Fruit fly (Drosophila melanogaster): ENCODE measurements around the gene CG1271.

The CG1271 gene

DNA sequence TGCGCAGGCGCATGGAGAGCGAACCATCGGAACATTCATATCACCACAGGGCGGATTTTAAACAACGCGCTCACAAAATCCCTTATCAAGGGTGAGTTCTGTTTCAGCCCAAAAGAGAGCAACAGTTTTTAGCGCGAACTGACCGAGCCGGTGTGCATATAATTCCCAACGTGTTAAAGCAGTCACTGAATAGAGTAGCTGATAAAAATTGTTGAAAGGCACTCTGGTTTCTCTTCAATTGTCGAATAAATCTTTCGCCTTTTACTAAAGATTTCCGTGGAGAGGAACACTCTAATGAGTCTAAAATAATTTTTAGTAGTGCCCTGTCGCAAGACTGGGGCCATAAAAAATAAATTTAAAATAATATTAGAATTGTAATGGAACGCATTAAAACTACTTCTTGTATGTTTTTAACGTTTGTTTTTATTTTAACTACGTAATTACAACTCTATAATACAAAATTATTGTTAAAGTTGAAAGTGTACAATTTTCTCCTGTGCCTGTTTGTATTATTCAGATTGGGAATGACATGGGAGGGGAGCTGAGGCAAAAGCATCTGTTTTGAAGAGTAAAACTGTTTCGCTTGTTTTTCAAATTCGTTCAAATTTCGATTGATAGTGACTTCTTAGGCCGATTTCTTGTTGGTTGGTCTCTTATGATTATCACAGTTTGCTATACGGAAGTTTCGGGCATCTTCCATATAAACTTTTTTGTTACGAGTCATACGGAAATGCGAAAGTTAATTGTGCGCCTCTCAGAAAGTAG is 38.4 kb downstream of the CG1271 start (continued):
- TF ChIP-seq CG4328 (GFP tag; optimal IDR thresholded peaks at IDR 0.05) (peak; percentile 13), Ptx1 (GFP tag; IDR thresholded peaks at IDR 0.05) (peak; percentile 27; the same call in 1 of the 2 replicates), MESR4 (GFP tag; optimal IDR thresholded peaks at IDR 0.05) (no peak), usp (GFP tag; optimal IDR thresholded peaks at IDR 0.05) (no peak), ara (GFP tag; IDR thresholded peaks at IDR 0.05) (peak; percentile 52; the same call in 1 of the 2 replicates), ato (GFP tag; IDR thresholded peaks at IDR 0.05; ENCODE audit: partially characterized antibody) (peak; percentile 55; the same call in 1 of the 2 replicates), CG9437 (GFP tag; optimal IDR thresholded peaks at IDR 0.05) (no peak), stc (GFP tag; IDR thresholded peaks at IDR 0.05) (peak; percentile 63), CG3838 (GFP tag; optimal IDR thresholded peaks at IDR 0.05) (no peak), h (optimal IDR thresholded peaks at IDR 0.05) (no peak), CG11695 (GFP tag; IDR thresholded peaks at IDR 0.05) (no peak), CG5245 (GFP tag; optimal IDR thresholded peaks at IDR 0.05) (no peak), CG12104 (GFP tag; optimal IDR thresholded peaks at IDR 0.05) (no peak), CG32532 (GFP tag; IDR thresholded peaks at IDR 0.05) (peak; percentile 51; the same call in 1 of the 2 replicates), CG18011 (GFP tag; optimal IDR thresholded peaks at IDR 0.05) (no peak), CG13775 (GFP tag; optimal IDR thresholded peaks at IDR 0.05) (no peak), Hey (tag; optimal IDR thresholded peaks at IDR 0.05) (no peak), oc (tag; optimal IDR thresholded peaks at IDR 0.05) (no peak), CG12942 (GFP tag; optimal IDR thresholded peaks at IDR 0.05) (no peak), Camta (GFP tag; optimal IDR thresholded peaks at IDR 0.05) (peak; percentile 59), CG6765 (GFP tag; optimal IDR thresholded peaks at IDR 0.05) (no peak), CG11093 (GFP tag; IDR thresholded peaks at IDR 0.05) (no peak; the same call in 2 of the 3 replicates), CG9727 (GFP tag; optimal IDR thresholded peaks at IDR 0.05) (peak; percentile 39), CG10267 (tag; optimal IDR thresholded peaks at IDR 0.05) (no peak), cas (GFP tag; IDR thresholded peaks at IDR 0.05) (peak; percentile 45; the same call in 1 of the 2 replicates), lola (GFP tag; optimal IDR thresholded peaks at IDR 0.05) (no peak), CG14965 (GFP tag; optimal IDR thresholded peaks at IDR 0.05; ENCODE audit: borderline replicate concordance) (no peak), Hr3 (GFP tag; optimal IDR thresholded peaks at IDR 0.05) (peak; percentile 8), CG11723 (GFP tag; optimal IDR thresholded peaks at IDR 0.05) (no peak), CG8290 (GFP tag; optimal IDR thresholded peaks at IDR 0.05) (no peak), CG8290 (tag; optimal IDR thresholded peaks at IDR 0.05) (peak in 1 of 2 experiments; percentile 74), CG1832 (GFP tag; optimal IDR thresholded peaks at IDR 0.05) (no peak), CG32772 (GFP tag; IDR thresholded peaks at IDR 0.05) (peak; percentile 25; the same call in 1 of the 2 replicates), gem (tag; optimal IDR thresholded peaks at IDR 0.05) (no peak), CG13424 (tag; optimal IDR thresholded peaks at IDR 0.05) (peak; percentile 22), CG4282 (GFP tag; optimal IDR thresholded peaks at IDR 0.05) (no peak), fru (optimal IDR thresholded peaks at IDR 0.05) (no peak), run (tag; optimal IDR thresholded peaks at IDR 0.05) (no peak), prd (optimal IDR thresholded peaks at IDR 0.05) (no peak), prd (GFP tag; IDR thresholded peaks at IDR 0.05) (peak; percentile 57), chn (GFP tag; optimal IDR thresholded peaks at IDR 0.05) (peak; percentile 61), CG16815 (GFP tag; optimal IDR thresholded peaks at IDR 0.05) (no peak), CG18262 (tag; optimal IDR thresholded peaks at IDR 0.05) (peak; percentile 56), NfI (GFP tag; optimal IDR thresholded peaks at IDR 0.05) (no peak), mam (GFP tag; optimal IDR thresholded peaks at IDR 0.05) (peak; percentile 36), Bgb (GFP tag; IDR thresholded peaks at IDR 0.05; ENCODE audit: partially characterized antibody) (peak; percentile 63; the same call in 1 of the 2 replicates), CG14710 (tag; optimal IDR thresholded peaks at IDR 0.05) (peak; percentile 37), Atf-2 (GFP tag; optimal IDR thresholded peaks at IDR 0.05) (no peak), CG11398 (GFP tag; optimal IDR thresholded peaks at IDR 0.05) (peak; percentile 24), CG10366 (GFP tag; IDR thresholded peaks at IDR 0.05) (peak; percentile 41; the same call in 1 of the 2 replicates)
